Fruit fly (Drosophila melanogaster) whole organism, embryonic: ENCODE measurements around the gene mdlc.

Experiments used
- CG11560 ChIP-seq: fragments of 200-800 bp; sonication (Bioruptor generic); IDR thresholded peaks from 3 replicates; pipeline ENCODE4 v1.3.6; 2022; ENCODE audit warnings: missing biosample characterization, missing genetic modification characterization
- CG12744 ChIP-seq: fragments of 200-800 bp; sonication (Bioruptor generic); optimal IDR thresholded peaks from 2 replicates; lab custom pipeline; 2016; ENCODE audit warnings: missing biosample characterization, missing genetic modification characterization
- CG13894 ChIP-seq: fragments of 200-800 bp; sonication (Bioruptor generic); optimal IDR thresholded peaks from 3 replicates; lab custom pipeline; 2018; ENCODE audit warnings: missing biosample characterization, mild to moderate bottlenecking, missing genetic modification characterization, moderate library complexity
- CG14050 ChIP-seq: fragments of 200-800 bp; sonication (Bioruptor generic); IDR thresholded peaks from 3 replicates; pipeline ENCODE4 v1.3.6; 2022; ENCODE audit warnings: missing biosample characterization, missing genetic modification characterization
- CG17802 ChIP-seq: fragments of 200-800 bp; sonication (Bioruptor generic); optimal IDR thresholded peaks from 2 replicates; lab custom pipeline; 2018; ENCODE audit warnings: missing biosample characterization, mild to moderate bottlenecking, missing genetic modification characterization, moderate library complexity
- CG32767 ChIP-seq: fragments of 200-800 bp; sonication (Bioruptor generic); IDR thresholded peaks from 2 replicates; pipeline ENCODE4 v1.3.6; 2022; ENCODE audit warnings: missing biosample characterization, missing genetic modification characterization
- CG3847 ChIP-seq: fragments of 200-800 bp; sonication (Bioruptor generic); IDR thresholded peaks from 2 replicates; pipeline ENCODE4 v1.3.6; 2022; ENCODE audit warnings: missing biosample characterization, missing genetic modification characterization
- CG4424 ChIP-seq: fragments of 200-800 bp; sonication (Bioruptor generic); optimal IDR thresholded peaks from 3 replicates; lab custom pipeline; 2016; ENCODE audit warnings: missing biosample characterization, missing genetic modification characterization
- CG6654 ChIP-seq: fragments of 200-800 bp; sonication (Bioruptor generic); optimal IDR thresholded peaks from 2 replicates; lab custom pipeline; 2017; ENCODE audit warnings: missing biosample characterization, mild to moderate bottlenecking, missing genetic modification characterization
- CG6689 ChIP-seq: fragments of 200-800 bp; sonication (Bioruptor generic); IDR thresholded peaks from 2 replicates; pipeline ENCODE4 v1.3.6; 2022; ENCODE audit warnings: missing biosample characterization, missing genetic modification characterization
- CG6813 ChIP-seq: fragments of 200-800 bp; sonication (Bioruptor generic); optimal IDR thresholded peaks from 2 replicates; lab custom pipeline; 2017; ENCODE audit warnings: missing biosample characterization, missing genetic modification characterization, mild to moderate bottlenecking, moderate library complexity, missing genetic modification reagents
- CkIIα-i1 ChIP-seq: fragments of 200-800 bp; sonication (Bioruptor generic); IDR thresholded peaks from 2 replicates; pipeline ENCODE4 v1.3.6; 2022; ENCODE audit warnings: missing biosample characterization, missing genetic modification characterization
- D19B ChIP-seq: fragments of 200-800 bp; sonication (Bioruptor generic); optimal IDR thresholded peaks from 2 replicates; lab custom pipeline; 2017; ENCODE audit warnings: missing biosample characterization, mild to moderate bottlenecking, missing genetic modification characterization
- Deaf1 ChIP-seq: fragments of 200-800 bp; optimal IDR thresholded peaks from 3 replicates; lab custom pipeline; 2019; ENCODE audit warnings: missing biosample characterization, mild to moderate bottlenecking, missing genetic modification characterization, moderate library complexity
- ERR ChIP-seq: fragments of 200-800 bp; sonication (Bioruptor generic); optimal IDR thresholded peaks from 2 replicates; lab custom pipeline; 2016; ENCODE audit warnings: missing biosample characterization, missing genetic modification characterization
- Elba2 ChIP-seq: fragments of 200-800 bp; sonication (Bioruptor generic); optimal IDR thresholded peaks from 3 replicates; lab custom pipeline; 2016; ENCODE audit warnings: missing biosample characterization, missing genetic modification characterization
- Ets65A ChIP-seq: fragments of 200-800 bp; sonication (Bioruptor generic); peaks from one replicate; lab custom pipeline; 2016; ENCODE audit warnings: missing biosample characterization, missing genetic modification characterization
- HHEX ChIP-seq: fragments of 200-800 bp; sonication (Bioruptor generic); optimal IDR thresholded peaks from 3 replicates; lab custom pipeline; 2017; ENCODE audit warnings: missing biosample characterization, mild to moderate bottlenecking, missing genetic modification characterization, missing genetic modification reagents
- HLH4C ChIP-seq: fragments of 200-800 bp; sonication (Bioruptor generic); IDR thresholded peaks from 3 replicates; pipeline ENCODE4 v1.3.6; 2022; ENCODE audit warnings: missing biosample characterization, missing genetic modification characterization; ENCODE audit not compliant: partially characterized antibody
- Lhr ChIP-seq: fragments of 200-800 bp; sonication (Bioruptor generic); optimal IDR thresholded peaks from 3 replicates; lab custom pipeline; 2017; ENCODE audit warnings: mild to moderate bottlenecking, missing biosample characterization, missing genetic modification reagents, missing genetic modification characterization
- Med ChIP-seq: fragments of 200-800 bp; sonication (Bioruptor generic); peaks from one replicate; lab custom pipeline; 2016; ENCODE audit warnings: missing biosample characterization, missing genetic modification characterization, mild to moderate bottlenecking, inconsistent platforms, moderate library complexity
- Mes4 ChIP-seq: fragments of 200-800 bp; sonication (Bioruptor generic); optimal IDR thresholded peaks from 2 replicates; lab custom pipeline; 2016; ENCODE audit warnings: missing biosample characterization, missing genetic modification characterization
- NFAT ChIP-seq: fragments of 200-800 bp; sonication (Bioruptor generic); IDR thresholded peaks from 2 replicates; pipeline ENCODE4 v1.3.6; 2022; ENCODE audit warnings: missing biosample characterization, missing genetic modification characterization
- Nf-YC ChIP-seq: fragments of 200-800 bp; optimal IDR thresholded peaks from 3 replicates; lab custom pipeline; 2019; ENCODE audit warnings: missing biosample characterization, mild to moderate bottlenecking, missing genetic modification characterization, moderate library complexity
- NfI ChIP-seq: fragments of 200-800 bp; sonication (Bioruptor generic); optimal IDR thresholded peaks from 3 replicates; lab custom pipeline; 2018; ENCODE audit warnings: missing biosample characterization, mild to moderate bottlenecking, missing genetic modification characterization, moderate library complexity
- Sry-β ChIP-seq: fragments of 200-800 bp; sonication (Bioruptor generic); optimal IDR thresholded peaks from 2 replicates; lab custom pipeline; 2018; ENCODE audit warnings: missing biosample characterization, mild to moderate bottlenecking, missing genetic modification characterization, moderate library complexity
- Xbp1 ChIP-seq: fragments of 200-800 bp; sonication (Bioruptor generic); optimal IDR thresholded peaks from 3 replicates; lab custom pipeline; 2016; ENCODE audit warnings: missing biosample characterization, mild to moderate bottlenecking, missing genetic modification characterization
- abd-A ChIP-seq: fragments of 200-800 bp; sonication (Bioruptor generic); optimal IDR thresholded peaks from 3 replicates; lab custom pipeline; 2019; ENCODE audit warnings: missing biosample characterization, mild to moderate bottlenecking, missing genetic modification characterization, moderate library complexity
- al ChIP-seq: fragments of 200-800 bp; sonication (Bioruptor generic); IDR thresholded peaks from 2 replicates; pipeline ENCODE4 v1.3.6; 2022; ENCODE audit warnings: missing biosample characterization, missing genetic modification characterization
- bcd ChIP-seq: fragments of 200-800 bp; sonication (Bioruptor generic); optimal IDR thresholded peaks from 2 replicates; lab custom pipeline; 2017; ENCODE audit warnings: missing biosample characterization, mild to moderate bottlenecking, missing genetic modification characterization
- chn ChIP-seq: fragments of 200-800 bp; sonication (Bioruptor generic); optimal IDR thresholded peaks from 2 replicates; lab custom pipeline; 2016; ENCODE audit warnings: missing biosample characterization, missing genetic modification characterization
- danr ChIP-seq: fragments of 200-800 bp; sonication (Bioruptor generic); IDR thresholded peaks from 2 replicates; pipeline ENCODE4 v1.3.6; 2022; ENCODE audit warnings: missing biosample characterization, missing genetic modification characterization
- ewg ChIP-seq: fragments of 200-800 bp; sonication (Bioruptor generic); optimal IDR thresholded peaks from 3 replicates; lab custom pipeline; 2017; ENCODE audit warnings: mild to moderate bottlenecking, missing biosample characterization, missing genetic modification reagents, missing genetic modification characterization
- gro ChIP-seq: fragments of 200-800 bp; sonication (Bioruptor generic); optimal IDR thresholded peaks from 2 replicates; lab custom pipeline; 2016; ENCODE audit warnings: missing biosample characterization, missing genetic modification characterization
- kah ChIP-seq: fragments of 200-800 bp; sonication (Bioruptor generic); optimal IDR thresholded peaks from 2 replicates; lab custom pipeline; 2018; ENCODE audit warnings: missing biosample characterization, mild to moderate bottlenecking, missing genetic modification characterization
- onecut ChIP-seq: fragments of 200-800 bp; sonication (Bioruptor generic); IDR thresholded peaks from 2 replicates; pipeline ENCODE4 v1.3.6; 2022; ENCODE audit warnings: missing biosample characterization, missing genetic modification characterization
- row ChIP-seq: fragments of 200-800 bp; sonication (Bioruptor generic); IDR thresholded peaks from 3 replicates; pipeline ENCODE4 v1.3.6; 2022; ENCODE audit warnings: missing biosample characterization, missing genetic modification characterization
- scrt ChIP-seq: fragments of 200-800 bp; sonication (Bioruptor generic); optimal IDR thresholded peaks from 2 replicates; lab custom pipeline; 2018; ENCODE audit warnings: missing biosample characterization, mild to moderate bottlenecking, missing genetic modification characterization, moderate library complexity
- sens ChIP-seq: fragments of 200-800 bp; sonication (Bioruptor generic); peaks from one replicate; lab custom pipeline; 2016; ENCODE audit warnings: missing biosample characterization, missing genetic modification characterization
- sens-2 ChIP-seq: fragments of 200-800 bp; sonication (Bioruptor generic); IDR thresholded peaks from 2 replicates; pipeline ENCODE4 v1.3.6; 2022; ENCODE audit warnings: missing biosample characterization, missing genetic modification characterization
- seq ChIP-seq: fragments of 200-800 bp; sonication (Bioruptor generic); IDR thresholded peaks from 2 replicates; pipeline ENCODE4 v1.3.6; 2022; ENCODE audit warnings: missing biosample characterization, missing genetic modification characterization
- shn ChIP-seq: fragments of 200-800 bp; sonication (Bioruptor generic); optimal IDR thresholded peaks from 3 replicates; lab custom pipeline; 2016; ENCODE audit warnings: missing biosample characterization, missing genetic modification characterization
- slou ChIP-seq: fragments of 200-800 bp; sonication (Bioruptor generic); optimal IDR thresholded peaks from 3 replicates; lab custom pipeline; 2016; ENCODE audit warnings: missing biosample characterization, missing genetic modification characterization
- tap ChIP-seq: fragments of 200-800 bp; optimal IDR thresholded peaks from 3 replicates; lab custom pipeline; 2019; ENCODE audit warnings: missing biosample characterization, mild to moderate bottlenecking, missing genetic modification characterization, moderate library complexity
- ttk ChIP-seq: fragments of 200-800 bp; sonication (Bioruptor generic); IDR thresholded peaks from 2 replicates; pipeline ENCODE4 v2.1.2; 2022; ENCODE audit warnings: missing biosample characterization, missing genetic modification characterization
- wdn ChIP-seq: fragments of 200-800 bp; sonication (Bioruptor generic); IDR thresholded peaks from 2 replicates; pipeline ENCODE4 v1.3.6; 2022; ENCODE audit warnings: missing biosample characterization, missing genetic modification characterization
- wek ChIP-seq: fragments of 200-800 bp; sonication (Bioruptor generic); optimal IDR thresholded peaks from 3 replicates; lab custom pipeline; 2018; ENCODE audit warnings: missing biosample characterization, mild to moderate bottlenecking, missing genetic modification characterization, moderate library complexity
- zf30C ChIP-seq: fragments of 200-800 bp; sonication (Bioruptor generic); optimal IDR thresholded peaks from 3 replicates; lab custom pipeline; 2018; ENCODE audit warnings: missing biosample characterization, mild to moderate bottlenecking, missing genetic modification characterization

The mdlc gene

DNA sequence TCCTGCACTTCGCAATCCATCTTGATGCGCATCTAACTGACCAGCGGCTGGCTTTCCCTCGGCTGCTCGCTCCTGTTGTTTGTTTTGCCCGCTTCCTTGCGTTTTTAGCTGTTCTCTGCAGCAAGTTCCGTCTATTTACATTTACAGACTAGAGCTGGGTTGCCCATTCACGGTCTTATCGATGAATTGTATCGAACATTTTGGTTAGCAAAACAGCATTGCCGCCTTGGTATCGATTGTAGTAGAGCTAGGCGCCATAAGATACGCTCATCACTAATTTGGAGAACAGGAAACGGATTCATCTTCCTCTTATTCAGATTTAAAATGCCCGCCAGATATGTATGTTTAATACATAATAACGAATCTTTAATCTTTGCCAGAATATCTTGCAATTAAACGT is 21.7 kb upstream of the mdlc start, which contains the start of gene Regnase-1 (continued):
- TF ChIP-seq NFAT (GFP tag; lab: Robert Waterston, UW) (peak; percentile 89), CG6654 (GFP tag; lab: Kevin White, UChicago) (peak; percentile 75), Sry-β (GFP tag; lab: Kevin White, UChicago) (peak; percentile 74), bcd (GFP tag; lab: Kevin White, UChicago) (peak; percentile 95), wdn (GFP tag; lab: Robert Waterston, UW) (peak; percentile 85), Med (GFP tag; lab: Kevin White, UChicago) (peak; percentile 99)

- TF ChIP-seq tap (tag; lab: Kevin White, UChicago) (no peak), gro (no peak), onecut (GFP tag; lab: Robert Waterston, UW) (no peak), CG32767 (GFP tag; lab: Robert Waterston, UW) (no peak), HLH4C (GFP tag; lab: Robert Waterston, UW) (no peak), CG13894 (tag; lab: Kevin White, UChicago) (no peak), shn (GFP tag; lab: Kevin White, UChicago) (no peak), ttk (no peak), wek (GFP tag; lab: Kevin White, UChicago) (no peak), zf30C (GFP tag; lab: Kevin White, UChicago) (no peak), CG14050 (GFP tag; lab: Robert Waterston, UW) (no peak), slou (no peak), sens (no peak)
Observed at dm6 chr3R:20042457-20042856, 15.1 kb upstream of the mdlc start, which contains the start of the genes CG33934 and Indy-2. CG33934 (plus strand) TSS chr3R:20042757. Indy-2 (plus strand) TSS chr3R:20042757.

dm6 chr3R:20055809-20056208 is 1.7 kb upstream of the mdlc start, which contains the start of gene CG17193:
CG17193 (minus strand) TSS chr3R:20056097.
- no peak for TF ChIP-seq CG6689 (GFP tag; lab: Robert Waterston, UW)
- peak; percentile 55 for TF ChIP-seq abd-A (tag; lab: Kevin White, UChicago)
- no peak for TF ChIP-seq ERR
- TF ChIP-seq scrt (GFP tag; lab: Kevin White, UChicago) = peak; percentile 31
- peak; percentile 7 for TF ChIP-seq Ets65A (GFP tag; lab: Kevin White, UChicago)
- no peak for TF ChIP-seq CG6813 (GFP tag; lab: Kevin White, UChicago)
- TF ChIP-seq danr (GFP tag; lab: Robert Waterston, UW) = no peak
- no peak for TF ChIP-seq seq
- no peak for TF ChIP-seq kah (GFP tag; lab: Kevin White, UChicago)
- peak; percentile 67 for TF ChIP-seq Med (GFP tag; lab: Kevin White, UChicago)
- TF ChIP-seq Elba2 (GFP tag; lab: Kevin White, UChicago) = no peak
- no peak for TF ChIP-seq CG4424
- TF ChIP-seq CkIIα-i1 = no peak
- 0 out of 3 replicates have a peak, but pooled peaks have one; percentile 22 for TF ChIP-seq row (GFP tag; lab: Robert Waterston, UW)
- TF ChIP-seq HHEX (GFP tag; lab: Kevin White, UChicago) = no peak
- no peak for TF ChIP-seq Mes4 (GFP tag; lab: Kevin White, UChicago)
- TF ChIP-seq ewg (GFP tag; lab: Kevin White, UChicago) = no peak
- TF ChIP-seq al = no peak
- no peak for TF ChIP-seq Lhr (GFP tag; lab: Kevin White, UChicago)
- no peak for TF ChIP-seq NfI (GFP tag; lab: Kevin White, UChicago)
- peak; percentile 50 for TF ChIP-seq Deaf1 (tag; lab: Kevin White, UChicago)
- no peak for TF ChIP-seq chn (GFP tag; lab: Kevin White, UChicago)
- no peak for TF ChIP-seq D19B
- no peak for TF ChIP-seq CG17802 (tag; lab: Kevin White, UChicago)
- TF ChIP-seq Xbp1 = no peak
- peak; percentile 75 for TF ChIP-seq CG13894 (tag; lab: Kevin White, UChicago)
- TF ChIP-seq CG11560 (tag; lab: Robert Waterston, UW) = no peak
- peak; percentile 80 for TF ChIP-seq Nf-YC (tag; lab: Kevin White, UChicago)
- no peak for TF ChIP-seq CG12744 (GFP tag; lab: Kevin White, UChicago)
- no peak for TF ChIP-seq CG3847
- no peak for TF ChIP-seq sens-2 (GFP tag; lab: Robert Waterston, UW)
- TF ChIP-seq, all 482 proteins: peak for 8
